Fruit fly (Drosophila melanogaster) whole organism, embryonic: ENCODE measurements around the gene CCDC53.

Source experiments
- CG10543 ChIP-seq: fragments of 200-800 bp; sonication (Bioruptor generic); optimal IDR thresholded peaks from 3 replicates; lab custom pipeline; 2017; ENCODE audit warnings: missing biosample characterization, mild to moderate bottlenecking, missing genetic modification characterization, moderate library complexity
- CG11560 ChIP-seq: fragments of 200-800 bp; sonication (Bioruptor generic); IDR thresholded peaks from 3 replicates; pipeline ENCODE4 v1.3.6; 2022; ENCODE audit warnings: missing biosample characterization, missing genetic modification characterization
- CG12299 ChIP-seq: fragments of 200-800 bp; sonication (Bioruptor generic); optimal IDR thresholded peaks from 2 replicates; lab custom pipeline; 2018; ENCODE audit warnings: missing biosample characterization, mild to moderate bottlenecking, missing genetic modification characterization
- CG13296 ChIP-seq: fragments of 200-800 bp; sonication (Bioruptor generic); optimal IDR thresholded peaks from 3 replicates; lab custom pipeline; 2018; ENCODE audit warnings: missing biosample characterization, mild to moderate bottlenecking, missing genetic modification characterization
- CG13424 ChIP-seq: fragments of 200-800 bp; sonication (Bioruptor generic); optimal IDR thresholded peaks from 2 replicates; lab custom pipeline; 2019; ENCODE audit warnings: missing biosample characterization, mild to moderate bottlenecking, missing genetic modification characterization, moderate library complexity
- CG15269 ChIP-seq: fragments of 200-800 bp; sonication (Bioruptor generic); optimal IDR thresholded peaks from 2 replicates; lab custom pipeline; 2018; ENCODE audit warnings: missing biosample characterization, mild to moderate bottlenecking, missing genetic modification characterization, moderate library complexity
- CG17612 ChIP-seq: fragments of 200-800 bp; sonication (Bioruptor generic); IDR thresholded peaks from 2 replicates; pipeline ENCODE4 v1.3.6; 2022; ENCODE audit warnings: missing biosample characterization, missing genetic modification characterization
- CG1792 ChIP-seq: fragments of 200-800 bp; sonication (Bioruptor generic); optimal IDR thresholded peaks from 2 replicates; lab custom pipeline; 2016; ENCODE audit warnings: missing biosample characterization, missing genetic modification characterization
- CG18011 ChIP-seq: fragments of 200-800 bp; sonication (Bioruptor generic); optimal IDR thresholded peaks from 2 replicates; lab custom pipeline; 2017; ENCODE audit warnings: missing biosample characterization, missing genetic modification characterization, mild to moderate bottlenecking, moderate library complexity, missing genotype
- CG2120 ChIP-seq: fragments of 200-800 bp; sonication (Bioruptor generic); optimal IDR thresholded peaks from 3 replicates; lab custom pipeline; 2016; ENCODE audit warnings: missing biosample characterization, missing genetic modification characterization
- CG2875 ChIP-seq: fragments of 200-800 bp; sonication (Bioruptor generic); optimal IDR thresholded peaks from 2 replicates; lab custom pipeline; 2017; ENCODE audit warnings: missing biosample characterization, mild to moderate bottlenecking, missing genetic modification characterization, missing genetic modification reagents
- CG3995 ChIP-seq: fragments of 200-800 bp; sonication (Bioruptor generic); optimal IDR thresholded peaks from 3 replicates; lab custom pipeline; 2016; ENCODE audit warnings: missing biosample characterization, missing genetic modification characterization
- CG6765 ChIP-seq: fragments of 200-800 bp; sonication (Bioruptor generic); optimal IDR thresholded peaks from 3 replicates; lab custom pipeline; 2017; ENCODE audit warnings: missing biosample characterization, mild to moderate bottlenecking, missing genetic modification characterization
- CG7556 ChIP-seq: fragments of 200-800 bp; sonication (Bioruptor generic); optimal IDR thresholded peaks from 2 replicates; lab custom pipeline; 2017; ENCODE audit warnings: missing biosample characterization, mild to moderate bottlenecking, missing genetic modification characterization
- CG7839 ChIP-seq: fragments of 200-800 bp; sonication (Bioruptor generic); optimal IDR thresholded peaks from 3 replicates; lab custom pipeline; 2018; ENCODE audit warnings: missing biosample characterization, mild to moderate bottlenecking, missing genetic modification characterization, moderate library complexity
- CG7987 ChIP-seq: fragments of 200-800 bp; sonication (Bioruptor generic); optimal IDR thresholded peaks from 2 replicates; lab custom pipeline; 2018; ENCODE audit warnings: missing biosample characterization, mild to moderate bottlenecking, missing genetic modification characterization, moderate library complexity
- CG8281 ChIP-seq: fragments of 200-800 bp; sonication (Bioruptor generic); optimal IDR thresholded peaks from 2 replicates; lab custom pipeline; 2018; ENCODE audit warnings: missing biosample characterization, mild to moderate bottlenecking, missing genetic modification characterization, moderate library complexity
- CG8290 ChIP-seq, 3 experiments: fragments of 200-800 bp; sonication (Bioruptor generic); optimal IDR thresholded peaks; 2 replicates each; lab custom pipeline; 2016 to 2019; ENCODE audit warnings: missing biosample characterization in 3 of 3, missing genetic modification characterization in 3 of 3, mild to moderate bottlenecking in 2 of 3, moderate library complexity in 1 of 3
- CG8388 ChIP-seq: fragments of 200-800 bp; sonication (Bioruptor generic); optimal IDR thresholded peaks from 2 replicates; lab custom pipeline; 2019; ENCODE audit warnings: missing biosample characterization, mild to moderate bottlenecking, missing genetic modification characterization, moderate library complexity
- CG9215 ChIP-seq: fragments of 200-800 bp; sonication (Bioruptor generic); IDR thresholded peaks from 2 replicates; pipeline ENCODE4 v1.3.6; 2022; ENCODE audit warnings: missing biosample characterization, missing genetic modification characterization
- Gsc ChIP-seq: fragments of 200-800 bp; sonication (Bioruptor generic); IDR thresholded peaks from 2 replicates; pipeline ENCODE4 v1.3.6; 2022; ENCODE audit warnings: missing biosample characterization, missing genetic modification characterization
- Kr ChIP-seq: fragments of 200-800 bp; sonication (Bioruptor generic); optimal IDR thresholded peaks from 2 replicates; lab custom pipeline; 2017; ENCODE audit warnings: missing biosample characterization, mild to moderate bottlenecking, missing genetic modification characterization
- Meics ChIP-seq: fragments of 200-800 bp; sonication (Bioruptor generic); optimal IDR thresholded peaks from 2 replicates; lab custom pipeline; 2017; ENCODE audit warnings: missing biosample characterization, mild to moderate bottlenecking, missing genetic modification characterization
- Nf-YA ChIP-seq: fragments of 200-800 bp; sonication (Bioruptor generic); IDR thresholded peaks from 2 replicates; pipeline ENCODE4 v1.3.6; 2022; ENCODE audit warnings: missing biosample characterization, missing genetic modification characterization
- Nf-YB ChIP-seq: fragments of 200-800 bp; sonication (Bioruptor generic); optimal IDR thresholded peaks from 3 replicates; lab custom pipeline; 2019; ENCODE audit warnings: missing biosample characterization, mild to moderate bottlenecking, missing genetic modification characterization, moderate library complexity
- Nf-YC ChIP-seq: fragments of 200-800 bp; optimal IDR thresholded peaks from 3 replicates; lab custom pipeline; 2019; ENCODE audit warnings: missing biosample characterization, mild to moderate bottlenecking, missing genetic modification characterization, moderate library complexity
- Rfx ChIP-seq: fragments of 200-800 bp; sonication (Bioruptor generic); IDR thresholded peaks from 2 replicates; pipeline ENCODE4 v1.3.6; 2022; ENCODE audit warnings: missing biosample characterization, missing genetic modification characterization
- Scr ChIP-seq: fragments of 200-800 bp; sonication (Bioruptor generic); IDR thresholded peaks from 2 replicates; pipeline ENCODE4 v1.3.6; 2022; ENCODE audit warnings: missing biosample characterization, missing genetic modification characterization; ENCODE audit not compliant: partially characterized antibody
- TFAM ChIP-seq: fragments of 200-800 bp; sonication (Bioruptor generic); optimal IDR thresholded peaks from 2 replicates; lab custom pipeline; 2017; ENCODE audit warnings: missing biosample characterization, missing genetic modification characterization, inconsistent platforms
- bcd ChIP-seq: fragments of 200-800 bp; sonication (Bioruptor generic); optimal IDR thresholded peaks from 2 replicates; lab custom pipeline; 2017; ENCODE audit warnings: missing biosample characterization, mild to moderate bottlenecking, missing genetic modification characterization
- btn ChIP-seq: fragments of 200-800 bp; sonication (Bioruptor generic); optimal IDR thresholded peaks from 2 replicates; lab custom pipeline; 2016; ENCODE audit warnings: missing biosample characterization, missing genetic modification characterization
- disco-r ChIP-seq: fragments of 200-800 bp; sonication (Bioruptor generic); optimal IDR thresholded peaks from 2 replicates; lab custom pipeline; 2016; ENCODE audit warnings: missing biosample characterization, missing genetic modification characterization
- dm ChIP-seq: fragments of 200-800 bp; sonication (Bioruptor generic); optimal IDR thresholded peaks from 3 replicates; lab custom pipeline; 2016; ENCODE audit warnings: missing biosample characterization, missing genetic modification characterization
- eyg ChIP-seq: fragments of 200-800 bp; sonication (Bioruptor generic); optimal IDR thresholded peaks from 3 replicates; lab custom pipeline; 2016; ENCODE audit warnings: missing biosample characterization, missing genetic modification characterization
- gem ChIP-seq: fragments of 200-800 bp; sonication (Bioruptor generic); optimal IDR thresholded peaks from 2 replicates; lab custom pipeline; 2019; ENCODE audit warnings: missing biosample characterization, mild to moderate bottlenecking, missing genetic modification characterization, moderate library complexity
- gfzf ChIP-seq: fragments of 200-800 bp; sonication (Bioruptor generic); optimal IDR thresholded peaks from 2 replicates; lab custom pipeline; 2016; ENCODE audit warnings: missing biosample characterization, mild to moderate bottlenecking, missing genetic modification characterization, moderate library complexity
- h ChIP-seq: fragments of >200 bp; optimal IDR thresholded peaks from 2 replicates; lab custom pipeline; 2017
- her ChIP-seq: fragments of 200-800 bp; sonication (Bioruptor generic); optimal IDR thresholded peaks from 2 replicates; lab custom pipeline; 2016; ENCODE audit warnings: missing biosample characterization, missing genetic modification characterization
- lbe ChIP-seq: fragments of 200-800 bp; sonication (Bioruptor generic); optimal IDR thresholded peaks from 2 replicates; lab custom pipeline; 2016; ENCODE audit warnings: missing biosample characterization, mild to moderate bottlenecking, missing genetic modification characterization
- mam ChIP-seq: fragments of 200-800 bp; sonication (Bioruptor generic); optimal IDR thresholded peaks from 3 replicates; lab custom pipeline; 2016; ENCODE audit warnings: missing biosample characterization, missing genetic modification characterization
- oc ChIP-seq: fragments of 200-800 bp; sonication (Bioruptor generic); optimal IDR thresholded peaks from 2 replicates; lab custom pipeline; 2018; ENCODE audit warnings: missing biosample characterization, mild to moderate bottlenecking, missing genetic modification characterization, moderate library complexity
- onecut ChIP-seq: fragments of 200-800 bp; sonication (Bioruptor generic); IDR thresholded peaks from 2 replicates; pipeline ENCODE4 v1.3.6; 2022; ENCODE audit warnings: missing biosample characterization, missing genetic modification characterization
- otp ChIP-seq: fragments of 200-800 bp; sonication (Bioruptor generic); IDR thresholded peaks from 3 replicates; pipeline ENCODE4, ENCODE4 v1.3.6; 2022; ENCODE audit warnings: missing biosample characterization, missing genetic modification characterization
- pho ChIP-seq: fragments of 200-800 bp; sonication (Bioruptor generic); optimal IDR thresholded peaks from 2 replicates; lab custom pipeline; 2016; ENCODE audit warnings: missing biosample characterization, missing genetic modification characterization
- pzg ChIP-seq: fragments of 200-800 bp; sonication (Bioruptor generic); optimal IDR thresholded peaks from 3 replicates; lab custom pipeline; 2018; ENCODE audit warnings: missing biosample characterization, mild to moderate bottlenecking, missing genetic modification characterization, moderate library complexity
- repo ChIP-seq: fragments of 200-800 bp; sonication (Bioruptor generic); optimal IDR thresholded peaks from 2 replicates; lab custom pipeline; 2016; ENCODE audit warnings: missing biosample characterization, missing genetic modification characterization
- sisA ChIP-seq: fragments of 200-800 bp; sonication (Bioruptor generic); IDR thresholded peaks from 2 replicates; pipeline ENCODE4 v1.3.6; 2022; ENCODE audit warnings: missing biosample characterization, missing genetic modification characterization
- trem ChIP-seq: fragments of 200-800 bp; optimal IDR thresholded peaks from 3 replicates; lab custom pipeline; 2019; ENCODE audit warnings: missing biosample characterization, mild to moderate bottlenecking, missing genetic modification characterization, moderate library complexity
- tx ChIP-seq: fragments of 200-800 bp; sonication (Bioruptor generic); optimal IDR thresholded peaks from 2 replicates; lab custom pipeline; 2016; ENCODE audit warnings: missing biosample characterization, missing genetic modification characterization
- wor ChIP-seq: fragments of 200-800 bp; sonication (Bioruptor generic); IDR thresholded peaks from 2 replicates; pipeline ENCODE4 v1.3.6; 2022; ENCODE audit warnings: missing biosample characterization, missing genetic modification characterization

CCDC53 gene

dm6 chr2L:8082692-8083412, 41.9 kb downstream of the CCDC53 start, which contains the start of gene Mcr (continued):
- TF ChIP-seq CG1792 (GFP tag; lab: Kevin White, UChicago) = no peak
- no peak for TF ChIP-seq CG8281 (tag; lab: Kevin White, UChicago)
- TF ChIP-seq sisA = 0 out of 2 replicates have a peak, but pooled peaks have one; percentile 26
- TF ChIP-seq oc = no peak
- no peak for TF ChIP-seq wor
- no peak for TF ChIP-seq CG17612 (GFP tag; lab: Robert Waterston, UW)
- no peak for TF ChIP-seq CG12299 (tag; lab: Kevin White, UChicago)
- TF ChIP-seq CG7987 (GFP tag; lab: Kevin White, UChicago) = no peak
- no peak for TF ChIP-seq CG8388 (GFP tag; lab: Kevin White, UChicago)
- no peak for TF ChIP-seq lbe (GFP tag; lab: Kevin White, UChicago)
- no peak for TF ChIP-seq CG15269
- TF ChIP-seq her = no peak
- no peak for TF ChIP-seq CG18011 (GFP tag; lab: Kevin White, UChicago)
- TF ChIP-seq CG9215 (GFP tag; lab: Robert Waterston, UW) = no peak
- TF ChIP-seq otp (GFP tag; lab: Robert Waterston, UW) = no peak
- no peak for TF ChIP-seq CG13424 (tag; lab: Kevin White, UChicago)
- peak; percentile 48 for TF ChIP-seq trem (tag; lab: Kevin White, UChicago)
- no peak for TF ChIP-seq CG7556 (GFP tag; lab: Kevin White, UChicago)
- no peak for TF ChIP-seq CG6765 (GFP tag; lab: Kevin White, UChicago)
- no peak for TF ChIP-seq CG13296
- TF ChIP-seq onecut (GFP tag; lab: Robert Waterston, UW) = no peak
- no peak for TF ChIP-seq Meics (GFP tag; lab: Kevin White, UChicago)
- no peak for TF ChIP-seq CG8290 (GFP tag; optimal IDR thresholded peaks at IDR 0.05; lab: Kevin White, UChicago)
- TF ChIP-seq CG8290 (tag; optimal IDR thresholded peaks at IDR 0.05; lab: Kevin White, UChicago) = no peak
- no peak for TF ChIP-seq Nf-YA (GFP tag; lab: Robert Waterston, UW)
- TF ChIP-seq repo = no peak
- TF ChIP-seq dm (GFP tag; lab: Kevin White, UChicago) = no peak
- peak; percentile 51 for TF ChIP-seq CG2120 (GFP tag; lab: Kevin White, UChicago)
- TF ChIP-seq TFAM (GFP tag; lab: Kevin White, UChicago) = no peak
- TF ChIP-seq CG3995 (GFP tag; lab: Kevin White, UChicago) = no peak
- TF ChIP-seq gem (tag; lab: Kevin White, UChicago) = peak; percentile 28
- peak; percentile 61 for TF ChIP-seq Scr (GFP tag; lab: Robert Waterston, UW)
- TF ChIP-seq mam (GFP tag; lab: Kevin White, UChicago) = peak; percentile 18
- no peak for TF ChIP-seq pho (GFP tag; lab: Kevin White, UChicago)
- TF ChIP-seq h = no peak
- TF ChIP-seq Nf-YC (tag; lab: Kevin White, UChicago) = peak; percentile 1
- no peak for TF ChIP-seq CG11560 (tag; lab: Robert Waterston, UW)
- TF ChIP-seq eyg = no peak
- peak; percentile 10 for TF ChIP-seq tx (GFP tag; lab: Kevin White, UChicago)
- TF ChIP-seq btn (GFP tag; lab: Kevin White, UChicago) = peak; percentile 2
- TF ChIP-seq CG2875 (GFP tag; lab: Kevin White, UChicago) = no peak
- TF ChIP-seq Rfx = peak; percentile 64
- no peak for TF ChIP-seq CG10543 (GFP tag; lab: Kevin White, UChicago)
- TF ChIP-seq disco-r (GFP tag; lab: Kevin White, UChicago) = no peak
- TF ChIP-seq Nf-YB (GFP tag; lab: Kevin White, UChicago) = no peak
- TF ChIP-seq gfzf (GFP tag; lab: Kevin White, UChicago) = peak; percentile 88
- TF ChIP-seq pzg (GFP tag; lab: Kevin White, UChicago) = peak; percentile 70
- no peak for TF ChIP-seq CG7839 (tag; lab: Kevin White, UChicago)
- TF ChIP-seq Gsc (GFP tag; lab: Robert Waterston, UW) = no peak
- TF ChIP-seq Kr (GFP tag; lab: Kevin White, UChicago) = no peak
- TF ChIP-seq bcd (GFP tag; lab: Kevin White, UChicago) = no peak
